Worm (Caenorhabditis elegans): ENCODE measurements around the gene nas-31.

The nas-31 gene

DNA sequence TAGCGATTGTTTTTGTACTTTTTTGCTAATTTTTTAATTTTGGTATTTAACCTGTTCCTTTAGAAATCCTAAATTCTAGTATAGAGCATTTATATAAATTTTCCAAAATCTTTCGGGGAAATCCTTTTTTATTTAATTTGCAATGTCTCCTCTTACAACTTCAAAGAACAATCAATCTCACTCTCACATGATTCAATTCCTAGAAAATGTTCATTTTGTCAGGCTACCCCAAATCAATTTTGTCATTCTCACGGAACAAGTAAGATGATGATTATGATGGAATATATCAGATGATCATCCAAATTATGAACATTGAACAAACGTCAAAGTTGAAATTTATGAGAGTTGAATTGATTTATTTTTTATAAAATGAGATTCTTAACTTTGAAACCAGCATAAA, 15.6 kb upstream of the nas-31 start (continued):
- TF ChIP-seq ceh-88 (GFP tag; IDR thresholded peaks at IDR 0.05) (no peak), nhr-85 (tag) (no peak), lsy-2 (tag; optimal IDR thresholded peaks at IDR 0.05) (peak; percentile 26 to 65), alr-1 (tag; optimal IDR thresholded peaks at IDR 0.05; ENCODE audit: borderline replicate concordance) (no peak), efl-1 (optimal IDR thresholded peaks at IDR 0.05) (no peak), efl-1 (GFP tag; optimal IDR thresholded peaks at IDR 0.05 in 1 of 2) (peak in 1 of 2 experiments; percentile 62), ces-1 (GFP tag; optimal IDR thresholded peaks at IDR 0.05) (no peak), ceh-90 (tag; optimal IDR thresholded peaks at IDR 0.05) (no peak), skn-1 (tag; optimal IDR thresholded peaks at IDR 0.05) (peak; percentile 64), ztf-4 (tag; optimal IDR thresholded peaks at IDR 0.05) (peak; percentile 45), efl-3 (GFP tag; optimal IDR thresholded peaks at IDR 0.05) (no peak), mab-9 (GFP tag; IDR thresholded peaks at IDR 0.05) (no peak), lin-14 (GFP tag; optimal IDR thresholded peaks at IDR 0.05) (peak; percentile 67), unc-130 (tag; optimal IDR thresholded peaks at IDR 0.05) (no peak), nhr-12 (tag; optimal IDR thresholded peaks at IDR 0.05) (no peak), irx-1 (tag; optimal IDR thresholded peaks at IDR 0.05) (peak; percentile 17), C04F5.9 (tag; optimal IDR thresholded peaks at IDR 0.05) (no peak), dsc-1 (tag; optimal IDR thresholded peaks at IDR 0.05) (peak; percentile 69), pax-3 (tag; optimal IDR thresholded peaks at IDR 0.05) (no peak), snu-23 (GFP tag; optimal IDR thresholded peaks at IDR 0.05) (peak; percentile 41), zag-1 (tag; optimal IDR thresholded peaks at IDR 0.05) (no peak), nhr-84 (tag; optimal IDR thresholded peaks at IDR 0.05) (no peak)

DNA sequence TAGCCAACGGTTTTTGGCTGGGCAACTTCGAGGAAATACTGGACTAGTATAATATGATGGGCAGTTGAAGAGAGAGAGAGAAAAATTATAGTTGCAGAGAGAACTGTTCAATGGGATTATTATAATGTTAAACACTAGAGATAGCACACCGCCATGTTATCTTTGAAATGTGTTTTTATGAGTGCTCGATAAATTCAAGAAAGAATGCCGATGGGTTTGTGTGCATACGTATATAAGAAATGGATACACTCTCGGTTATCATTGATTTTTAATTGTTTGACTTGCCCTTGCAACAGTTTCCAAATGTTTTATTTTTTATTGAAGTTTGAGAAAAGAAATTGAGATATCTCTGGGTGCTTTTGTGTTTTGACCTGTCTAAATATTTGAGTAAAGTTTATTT, 15.0 kb upstream of the nas-31 start, which contains the start of gene F17C11.12:
F17C11.12 (minus strand) TSS at position 240 of the 400 bp plus-strand sequence.
- TF ChIP-seq dsc-1 (tag; optimal IDR thresholded peaks at IDR 0.05), result no peak
- TF ChIP-seq elt-2 (tag; optimal IDR thresholded peaks at IDR 0.05), result peak; percentile 83
- TF ChIP-seq nhr-20 (tag; optimal IDR thresholded peaks at IDR 0.05), result peak; percentile 1

DNA sequence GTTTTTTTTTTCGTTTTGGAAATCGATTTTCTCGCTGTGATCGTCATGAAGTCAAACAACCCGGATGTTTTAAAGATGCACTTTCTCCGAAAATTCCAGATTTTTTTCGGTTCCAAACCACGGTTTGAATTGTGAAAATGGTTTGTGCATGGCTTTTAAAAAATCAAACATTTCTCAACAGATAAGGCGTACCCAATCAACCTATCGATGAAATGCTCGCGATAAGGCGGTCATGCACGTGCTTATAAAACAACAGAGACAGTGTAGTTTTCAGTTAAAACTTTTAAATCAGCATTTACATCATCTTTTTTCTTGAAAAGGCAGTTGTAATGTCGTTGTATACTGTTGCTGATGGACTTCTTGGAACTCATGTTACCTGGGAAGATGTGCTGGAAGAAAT, 10.8 kb upstream of the nas-31 start, which contains the start of gene F58B4.5:
F58B4.5 (plus strand) TSS at position 283 of the 400 bp plus-strand sequence.
- TF ChIP-seq nhr-90 (tag; optimal IDR thresholded peaks at IDR 0.05; ENCODE audit: poor library complexity) (no peak), F16B12.6 (tag; optimal IDR thresholded peaks at IDR 0.05) (no peak), mep-1 (tag; optimal IDR thresholded peaks at IDR 0.05) (no peak), hpl-2 (GFP tag; optimal IDR thresholded peaks at IDR 0.05) (no peak), hlh-17 (GFP tag; optimal IDR thresholded peaks at IDR 0.05; ENCODE audit: borderline replicate concordance) (no peak), lin-35 (GFP tag; optimal IDR thresholded peaks at IDR 0.05) (peak in 1 of 2 experiments; percentile 19), efl-1 (optimal IDR thresholded peaks at IDR 0.05) (no peak), efl-1 (GFP tag; optimal IDR thresholded peaks at IDR 0.05 in 1 of 2) (peak in 1 of 2 experiments; percentile 43), nhr-77 (tag; optimal IDR thresholded peaks at IDR 0.05) (no peak), nhr-20 (tag; optimal IDR thresholded peaks at IDR 0.05) (peak; percentile 51), ceh-63 (GFP tag; optimal IDR thresholded peaks at IDR 0.05) (no peak), xbp-1 (tag; optimal IDR thresholded peaks at IDR 0.05) (no peak), lir-3 (tag; optimal IDR thresholded peaks at IDR 0.05; ENCODE audit: poor library complexity) (no peak), elt-2 (tag; optimal IDR thresholded peaks at IDR 0.05) (peak; percentile 89)

DNA sequence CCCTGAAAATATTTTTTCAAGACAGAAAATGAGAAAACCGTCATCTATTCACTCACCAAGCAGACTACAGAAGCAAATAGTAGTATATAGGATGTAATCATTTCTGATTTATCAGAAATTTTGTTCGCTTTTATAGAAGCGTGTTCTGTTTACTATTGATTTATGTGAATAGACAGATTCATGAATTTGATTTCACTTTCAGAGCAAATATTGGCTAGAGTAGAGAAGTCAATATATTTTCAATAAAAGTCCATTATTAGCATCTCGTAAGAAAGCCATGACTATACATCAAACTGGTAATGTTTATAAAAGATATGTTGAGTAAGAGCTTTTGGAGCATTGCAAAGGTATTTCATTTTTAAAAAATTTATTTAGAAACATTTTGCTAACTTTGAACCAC, 9.5 kb upstream of the nas-31 start, which contains the start of gene scvp-1:
scvp-1 (minus strand) TSS at position 101 of the 400 bp plus-strand sequence.
- TF ChIP-seq hlh-17 (GFP tag; optimal IDR thresholded peaks at IDR 0.05; ENCODE audit: borderline replicate concordance) (no peak), hlh-4 (tag; optimal IDR thresholded peaks at IDR 0.05) (no peak), pax-3 (tag; optimal IDR thresholded peaks at IDR 0.05) (no peak), fos-1 (tag; optimal IDR thresholded peaks at IDR 0.05) (no peak), unc-130 (tag; optimal IDR thresholded peaks at IDR 0.05) (no peak), aly-2 (tag; optimal IDR thresholded peaks at IDR 0.05) (no peak), ztf-11 (tag; optimal IDR thresholded peaks at IDR 0.05) (no peak)

Measured in whole organism, L1 larva.